Fruit fly (Drosophila melanogaster) whole organism, embryonic: ENCODE data around the gene mil.
A peak's percentile ranks its signal among the peaks of the same experiment; 100 is the strongest.

Experiments
- Bdp1 ChIP-seq: fragments of 200-800 bp; sonication (Bioruptor generic); optimal IDR thresholded peaks from 3 replicates; lab custom pipeline; 2016; ENCODE audit warnings: missing biosample characterization, missing genetic modification characterization
- CG10366 ChIP-seq: fragments of 200-800 bp; sonication (Bioruptor generic); IDR thresholded peaks from 2 replicates; pipeline ENCODE4 v1.3.6; 2022; ENCODE audit warnings: missing biosample characterization, missing genetic modification characterization
- CG11093 ChIP-seq: fragments of 200-800 bp; sonication (Bioruptor generic); IDR thresholded peaks from 3 replicates; pipeline ENCODE4 v1.3.6; 2022; ENCODE audit warnings: missing biosample characterization, missing genetic modification characterization
- CG12071 ChIP-seq: fragments of 200-800 bp; sonication (Bioruptor generic); optimal IDR thresholded peaks from 3 replicates; lab custom pipeline; 2018; ENCODE audit warnings: missing biosample characterization, mild to moderate bottlenecking, missing genetic modification characterization
- CG12155 ChIP-seq: fragments of 200-800 bp; sonication (Bioruptor generic); optimal IDR thresholded peaks from 3 replicates; lab custom pipeline; 2016; ENCODE audit warnings: missing biosample characterization, missing genetic modification characterization
- CG14965 ChIP-seq: fragments of 200-800 bp; sonication (Bioruptor generic); optimal IDR thresholded peaks from 2 replicates; lab custom pipeline; 2016; ENCODE audit warnings: missing biosample characterization, missing genetic modification characterization, borderline replicate concordance
- CG16813 ChIP-seq: fragments of 200-800 bp; sonication (Bioruptor generic); IDR thresholded peaks from 3 replicates; pipeline ENCODE4 v1.3.6; 2022; ENCODE audit warnings: missing biosample characterization, missing genetic modification characterization; ENCODE audit not compliant: partially characterized antibody
- CG18599 ChIP-seq: fragments of 200-800 bp; sonication (Bioruptor generic); optimal IDR thresholded peaks from 3 replicates; lab custom pipeline; 2017; ENCODE audit warnings: missing biosample characterization, missing genetic modification characterization, mild to moderate bottlenecking, moderate library complexity, missing genetic modification reagents
- CG18764 ChIP-seq: fragments of 200-800 bp; sonication (Bioruptor generic); optimal IDR thresholded peaks from 3 replicates; lab custom pipeline; 2016; ENCODE audit warnings: missing biosample characterization, missing genetic modification characterization
- CG2889 ChIP-seq: fragments of 200-800 bp; sonication (Bioruptor generic); IDR thresholded peaks from 3 replicates; pipeline ENCODE4 v1.3.6; 2022; ENCODE audit warnings: missing biosample characterization, missing genetic modification characterization
- CG3065 ChIP-seq: fragments of 200-800 bp; sonication (Bioruptor generic); optimal IDR thresholded peaks from 2 replicates; lab custom pipeline; 2016; ENCODE audit warnings: missing biosample characterization, missing genetic modification characterization
- CG31365 ChIP-seq: fragments of 200-800 bp; sonication (Bioruptor generic); optimal IDR thresholded peaks from 2 replicates; lab custom pipeline; 2018; ENCODE audit warnings: missing biosample characterization, mild to moderate bottlenecking, missing genetic modification characterization
- CG3163 ChIP-seq: fragments of 200-800 bp; sonication (Bioruptor generic); optimal IDR thresholded peaks from 3 replicates; lab custom pipeline; 2016; ENCODE audit warnings: missing biosample characterization, missing genetic modification characterization
- CG3407 ChIP-seq: fragments of 200-800 bp; sonication (Bioruptor generic); optimal IDR thresholded peaks from 2 replicates; lab custom pipeline; 2018; ENCODE audit warnings: missing biosample characterization, mild to moderate bottlenecking, missing genetic modification characterization
- CG3726 ChIP-seq: fragments of 200-800 bp; sonication (Bioruptor generic); IDR thresholded peaks from 3 replicates; pipeline ENCODE4, ENCODE4 v1.3.6; 2022; ENCODE audit warnings: missing biosample characterization, missing genetic modification characterization
- CG43689 ChIP-seq: fragments of 200-800 bp; sonication (Bioruptor generic); IDR thresholded peaks from 2 replicates; pipeline ENCODE4 v1.3.6; 2022; ENCODE audit warnings: missing biosample characterization, missing genetic modification characterization
- CG7271 ChIP-seq: fragments of 200-800 bp; sonication (Bioruptor generic); optimal IDR thresholded peaks from 2 replicates; lab custom pipeline; 2018; ENCODE audit warnings: missing biosample characterization, mild to moderate bottlenecking, missing genetic modification characterization, moderate library complexity
- CG7372 ChIP-seq: fragments of 200-800 bp; sonication (Bioruptor generic); IDR thresholded peaks from 2 replicates; pipeline ENCODE4 v1.3.6; 2022; ENCODE audit warnings: missing biosample characterization, missing genetic modification characterization
- CG8478 ChIP-seq: fragments of >200 bp; optimal IDR thresholded peaks from 2 replicates; lab custom pipeline; 2018
- CG9215 ChIP-seq: fragments of 200-800 bp; sonication (Bioruptor generic); IDR thresholded peaks from 2 replicates; pipeline ENCODE4 v1.3.6; 2022; ENCODE audit warnings: missing biosample characterization, missing genetic modification characterization
- CG9727 ChIP-seq: fragments of 200-800 bp; sonication (Bioruptor generic); optimal IDR thresholded peaks from 3 replicates; lab custom pipeline; 2017; ENCODE audit warnings: missing biosample characterization, mild to moderate bottlenecking, missing genetic modification characterization
- Chrac-16 ChIP-seq: fragments of 200-800 bp; sonication (Bioruptor generic); optimal IDR thresholded peaks from 3 replicates; lab custom pipeline; 2016; ENCODE audit warnings: missing biosample characterization, missing genetic modification characterization
- D19A ChIP-seq: fragments of 200-800 bp; optimal IDR thresholded peaks from 3 replicates; lab custom pipeline; 2019; ENCODE audit warnings: missing biosample characterization, mild to moderate bottlenecking, missing genetic modification characterization, moderate library complexity
- Dp ChIP-seq: fragments of 200-800 bp; sonication (Bioruptor generic); optimal IDR thresholded peaks from 2 replicates; lab custom pipeline; 2018; ENCODE audit warnings: missing biosample characterization, mild to moderate bottlenecking, missing genetic modification characterization, moderate library complexity
- E2f1 ChIP-seq: fragments of 200-800 bp; sonication (Bioruptor generic); IDR thresholded peaks from 2 replicates; pipeline ENCODE4 v1.3.6; 2022; ENCODE audit warnings: missing biosample characterization, missing genetic modification characterization
- ERR ChIP-seq: fragments of 200-800 bp; sonication (Bioruptor generic); optimal IDR thresholded peaks from 2 replicates; lab custom pipeline; 2016; ENCODE audit warnings: missing biosample characterization, missing genetic modification characterization
- Fer3 ChIP-seq: fragments of 200-800 bp; sonication (Bioruptor generic); optimal IDR thresholded peaks from 2 replicates; lab custom pipeline; 2018; ENCODE audit warnings: missing biosample characterization, mild to moderate bottlenecking, missing genetic modification characterization, moderate library complexity
- Hr51 ChIP-seq, 2 experiments: fragments of 200-800 bp; sonication (Bioruptor generic); optimal IDR thresholded peaks; 2 replicates in 1 of 2; 3 replicates in 1 of 2; lab custom pipeline; 2016 to 2018; ENCODE audit warnings: missing biosample characterization in 2 of 2, missing genetic modification characterization in 2 of 2, mild to moderate bottlenecking in 1 of 2, moderate library complexity in 1 of 2
- Lpt ChIP-seq: fragments of >200 bp; optimal IDR thresholded peaks from 2 replicates; lab custom pipeline; 2018; ENCODE audit warnings: missing biosample characterization, missing genetic modification characterization
- MBD-R2 ChIP-seq: fragments of 200-800 bp; sonication (Bioruptor generic); IDR thresholded peaks from 2 replicates; pipeline ENCODE4 v1.3.6; 2022; ENCODE audit warnings: missing biosample characterization, missing genetic modification characterization
- NC2α ChIP-seq: fragments of 200-800 bp; sonication (Bioruptor generic); optimal IDR thresholded peaks from 2 replicates; lab custom pipeline; 2016; ENCODE audit warnings: missing biosample characterization, missing genetic modification characterization
- NK7.1 ChIP-seq: fragments of 200-800 bp; sonication (Bioruptor generic); optimal IDR thresholded peaks from 3 replicates; lab custom pipeline; 2016; ENCODE audit warnings: missing biosample characterization, missing genetic modification characterization
- Nf-YB ChIP-seq: fragments of 200-800 bp; sonication (Bioruptor generic); optimal IDR thresholded peaks from 3 replicates; lab custom pipeline; 2019; ENCODE audit warnings: missing biosample characterization, mild to moderate bottlenecking, missing genetic modification characterization, moderate library complexity
- Oli ChIP-seq: fragments of 200-800 bp; sonication (Bioruptor generic); optimal IDR thresholded peaks from 2 replicates; lab custom pipeline; 2018; ENCODE audit warnings: missing biosample characterization, mild to moderate bottlenecking, missing genetic modification characterization, moderate library complexity
- Spps ChIP-seq: fragments of 200-800 bp; sonication (Bioruptor generic); optimal IDR thresholded peaks from 2 replicates; lab custom pipeline; 2018; ENCODE audit warnings: missing biosample characterization, mild to moderate bottlenecking, missing genetic modification characterization
- bsh ChIP-seq, 2 experiments: fragments of 200-800 bp; sonication (Bioruptor generic); optimal IDR thresholded peaks; 2 replicates each; lab custom pipeline; 2017 to 2018; ENCODE audit warnings: mild to moderate bottlenecking in 2 of 2, missing biosample characterization in 2 of 2, missing genetic modification characterization in 2 of 2, moderate library complexity in 1 of 2
- chif ChIP-seq, 2 experiments: fragments of 200-800 bp; sonication (Bioruptor generic); optimal IDR thresholded peaks; 3 replicates each; lab custom pipeline; 2016; ENCODE audit warnings: missing biosample characterization in 2 of 2, missing genetic modification characterization in 2 of 2
- crc ChIP-seq: fragments of 200-800 bp; sonication (Bioruptor generic); optimal IDR thresholded peaks from 2 replicates; lab custom pipeline; 2016; ENCODE audit warnings: missing biosample characterization, missing genetic modification characterization
- croc ChIP-seq: fragments of 200-800 bp; sonication (Bioruptor generic); conservative IDR thresholded peaks from 3 replicates; pipeline ENCODE4 v1.3.6; 2022; ENCODE audit warnings: missing biosample characterization, missing genetic modification characterization
- dimm ChIP-seq: fragments of 200-800 bp; sonication (Bioruptor generic); IDR thresholded peaks from 2 replicates; pipeline ENCODE4 v1.3.6; 2022; ENCODE audit warnings: missing biosample characterization, missing genetic modification characterization
- ems ChIP-seq: fragments of 200-800 bp; sonication (Bioruptor generic); optimal IDR thresholded peaks from 3 replicates; lab custom pipeline; 2016; ENCODE audit warnings: missing biosample characterization, missing genetic modification characterization
- ham ChIP-seq: fragments of 200-800 bp; sonication (Bioruptor generic); IDR thresholded peaks from 2 replicates; pipeline ENCODE4 v1.3.6; 2022; ENCODE audit warnings: missing biosample characterization, missing genetic modification characterization
- lab ChIP-seq: fragments of 200-800 bp; sonication (Bioruptor generic); optimal IDR thresholded peaks from 3 replicates; lab custom pipeline; 2017; ENCODE audit warnings: missing biosample characterization, missing genetic modification characterization, mild to moderate bottlenecking, moderate library complexity, missing genetic modification reagents
- row ChIP-seq: fragments of 200-800 bp; sonication (Bioruptor generic); IDR thresholded peaks from 3 replicates; pipeline ENCODE4 v1.3.6; 2022; ENCODE audit warnings: missing biosample characterization, missing genetic modification characterization
- sd ChIP-seq: fragments of 200-800 bp; sonication (Bioruptor generic); optimal IDR thresholded peaks from 3 replicates; lab custom pipeline; 2018; ENCODE audit warnings: missing biosample characterization, mild to moderate bottlenecking, missing genetic modification characterization, moderate library complexity
- sim ChIP-seq: fragments of 200-800 bp; sonication (Bioruptor generic); IDR thresholded peaks from 2 replicates; pipeline ENCODE4 v1.3.6; 2022; ENCODE audit warnings: missing biosample characterization, missing genetic modification characterization
- slp2 ChIP-seq: fragments of 200-800 bp; sonication (Bioruptor generic); optimal IDR thresholded peaks from 2 replicates; lab custom pipeline; 2016; ENCODE audit warnings: missing biosample characterization, missing genetic modification characterization
- tup ChIP-seq: fragments of 200-800 bp; sonication (Bioruptor generic); optimal IDR thresholded peaks from 2 replicates; lab custom pipeline; 2016; ENCODE audit warnings: missing biosample characterization, mild to moderate bottlenecking, missing genetic modification characterization, moderate library complexity
- vfl ChIP-seq: fragments of 200-800 bp; sonication (Bioruptor generic); optimal IDR thresholded peaks from 2 replicates; lab custom pipeline; 2016; ENCODE audit warnings: missing biosample characterization, missing genetic modification characterization
- wdn ChIP-seq: fragments of 200-800 bp; sonication (Bioruptor generic); IDR thresholded peaks from 2 replicates; pipeline ENCODE4 v1.3.6; 2022; ENCODE audit warnings: missing biosample characterization, missing genetic modification characterization
- zf30C ChIP-seq: fragments of 200-800 bp; sonication (Bioruptor generic); optimal IDR thresholded peaks from 3 replicates; lab custom pipeline; 2018; ENCODE audit warnings: missing biosample characterization, mild to moderate bottlenecking, missing genetic modification characterization

Gene mil

DNA sequence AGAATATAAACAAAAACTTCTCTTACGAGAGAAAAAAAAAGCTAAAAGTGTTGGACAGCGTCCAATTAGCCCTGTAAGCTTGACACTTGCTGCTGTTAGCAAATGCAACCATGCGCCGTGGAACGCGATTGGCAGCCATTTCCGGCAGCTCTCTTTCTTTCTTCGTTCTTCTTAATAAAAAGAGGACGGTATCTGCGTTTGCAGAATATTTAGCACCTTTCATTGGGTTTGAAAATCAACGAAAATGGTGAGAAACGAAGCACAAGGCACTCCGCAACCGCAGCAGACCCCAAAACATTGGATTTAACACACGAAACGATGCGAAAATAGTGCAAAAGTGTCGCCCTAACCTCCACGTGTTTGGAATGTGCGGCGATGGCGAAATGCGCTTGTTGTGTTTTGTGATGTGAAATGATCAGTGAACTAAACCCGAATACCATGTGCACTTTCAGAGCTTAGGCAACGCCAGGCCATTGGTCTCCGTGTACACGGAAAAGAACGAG lies 10.5 kb downstream of the mil start, which contains the start of gene RpL4 (continued):
- peak; percentile 52 for TF ChIP-seq CG3726 (GFP tag; lab: Robert Waterston, UW)
- TF ChIP-seq ham (GFP tag; lab: Robert Waterston, UW) = no peak
- TF ChIP-seq Hr51 (GFP tag; optimal IDR thresholded peaks at IDR 0.05; lab: Kevin White, UChicago) = peak; percentile 76 to 79
- TF ChIP-seq Dp (GFP tag; lab: Kevin White, UChicago) = peak; percentile 12
- TF ChIP-seq dimm (GFP tag; lab: Robert Waterston, UW) = peak; percentile 51; the same call in 1 of the 2 replicates
- no peak for TF ChIP-seq CG2889
- peak; percentile 86 for TF ChIP-seq CG7271
- peak; percentile 66 for TF ChIP-seq Bdp1 (GFP tag; lab: Kevin White, UChicago)
- peak; percentile 60 for TF ChIP-seq CG3163 (GFP tag; lab: Kevin White, UChicago)
- TF ChIP-seq Lpt = no peak
- TF ChIP-seq ERR = no peak
- peak; percentile 41; the same call in 1 of the 2 replicates for TF ChIP-seq wdn
- peak; percentile 85 for TF ChIP-seq CG3407 (GFP tag; lab: Kevin White, UChicago)
- peak; percentile 93 for TF ChIP-seq CG9727
- TF ChIP-seq sd = peak; percentile 83
- peak; percentile 53 for TF ChIP-seq Chrac-16 (GFP tag; lab: Kevin White, UChicago)
- peak; percentile 57 for TF ChIP-seq NK7.1 (GFP tag; lab: Kevin White, UChicago)
- no peak for TF ChIP-seq croc (GFP tag; lab: Robert Waterston, UW)
- no peak for TF ChIP-seq Spps (tag; lab: Kevin White, UChicago)
- no peak for TF ChIP-seq CG11093 (GFP tag; lab: Robert Waterston, UW)
- TF ChIP-seq CG43689 (GFP tag; lab: Robert Waterston, UW) = 0 out of 2 replicates have a peak, but pooled peaks have one; percentile 22
- peak; percentile 5 to 77 for TF ChIP-seq bsh (GFP tag; optimal IDR thresholded peaks at IDR 0.05; lab: Kevin White, UChicago)
- TF ChIP-seq D19A (tag; lab: Kevin White, UChicago) = peak; percentile 7
- TF ChIP-seq CG18599 (GFP tag; lab: Kevin White, UChicago) = peak; percentile 81
- peak; percentile 74 for TF ChIP-seq NC2α (GFP tag; lab: Kevin White, UChicago)
- peak; percentile 39 for TF ChIP-seq zf30C (GFP tag; lab: Kevin White, UChicago)
- peak; percentile 50 for TF ChIP-seq tup (GFP tag; lab: Kevin White, UChicago)
- no peak for TF ChIP-seq CG16813 (GFP tag; lab: Robert Waterston, UW)
- peak; percentile 69 for TF ChIP-seq CG31365 (tag; lab: Kevin White, UChicago)
- TF ChIP-seq row = peak; percentile 73
- no peak for TF ChIP-seq vfl (GFP tag; lab: Kevin White, UChicago)
- TF ChIP-seq Oli (tag; lab: Kevin White, UChicago) = peak; percentile 70
- TF ChIP-seq CG8478 = peak; percentile 41
- peak; percentile 68 for TF ChIP-seq CG3065
- peak; percentile 70 for TF ChIP-seq E2f1 (GFP tag; lab: Robert Waterston, UW)
- TF ChIP-seq CG12071 (GFP tag; lab: Kevin White, UChicago) = peak; percentile 88
- TF ChIP-seq MBD-R2 = peak; percentile 48; the same call in 1 of the 2 replicates
- peak; percentile 73 for TF ChIP-seq Nf-YB
- no peak for TF ChIP-seq CG9215 (GFP tag; lab: Robert Waterston, UW)
- peak; percentile 67; the same call in 1 of the 2 replicates for TF ChIP-seq sim
- TF ChIP-seq Fer3 (tag; lab: Kevin White, UChicago) = peak; percentile 85
- TF ChIP-seq crc (GFP tag; lab: Kevin White, UChicago) = peak; percentile 75
- TF ChIP-seq chif (GFP tag; optimal IDR thresholded peaks at IDR 0.05; lab: Kevin White, UChicago) = peak; percentile 68 to 84
- peak; percentile 66 for TF ChIP-seq CG18764 (GFP tag; lab: Kevin White, UChicago)
- peak; percentile 51 for TF ChIP-seq CG12155 (GFP tag; lab: Kevin White, UChicago)
- TF ChIP-seq CG7372 = peak; percentile 67
- TF ChIP-seq CG14965 (GFP tag; lab: Kevin White, UChicago) = no peak
- peak; percentile 93 for TF ChIP-seq lab (GFP tag; lab: Kevin White, UChicago)
- peak; percentile 35 for TF ChIP-seq ems (GFP tag; lab: Kevin White, UChicago)
- peak; percentile 75 for TF ChIP-seq CG10366 (GFP tag; lab: Robert Waterston, UW)
- peak; percentile 72 for TF ChIP-seq slp2 (GFP tag; lab: Kevin White, UChicago)
